Worm (Caenorhabditis elegans) whole organism, early embryonic: ENCODE data around the gene B0303.14.

Experiments
- B0310.2 ChIP-seq: sonication (generic microtip); optimal IDR thresholded peaks from 2 replicates; lab custom pipeline; 2016; ENCODE audit warnings: mild to moderate bottlenecking, missing genetic modification characterization, missing compliant biosample characterization
- F13C5.2 ChIP-seq: sonication (generic microtip); optimal IDR thresholded peaks from 2 replicates; lab custom pipeline; 2017; ENCODE audit warnings: mild to moderate bottlenecking, missing genetic modification characterization, inconsistent platforms, missing compliant biosample characterization
- aly-1 ChIP-seq: sonication (generic microtip); optimal IDR thresholded peaks from 2 replicates; lab custom pipeline; 2016; ENCODE audit warnings: missing genetic modification characterization, missing compliant biosample characterization
- ama-1 ChIP-seq: fragments of 150-350 bp; optimal IDR thresholded peaks from 2 replicates; lab custom pipeline; 2014
- ceh-13 ChIP-seq: fragments of 200-800 bp; sonication (Bioruptor generic); optimal IDR thresholded peaks from 2 replicates; lab custom pipeline; 2018; ENCODE audit warnings: mild to moderate bottlenecking, missing genetic modification characterization, missing compliant biosample characterization
- ceh-36 ChIP-seq: sonication (generic microtip); optimal IDR thresholded peaks from 2 replicates; lab custom pipeline; 2016; ENCODE audit warnings: missing genetic modification characterization, inconsistent platforms, missing compliant biosample characterization
- ets-7 ChIP-seq: sonication (generic microtip); optimal IDR thresholded peaks from 2 replicates; lab custom pipeline; 2016; ENCODE audit warnings: missing genotype, missing genetic modification characterization, missing compliant biosample characterization
- flt-1 ChIP-seq: fragments of 200-800 bp; sonication (Bioruptor generic); IDR thresholded peaks from 2 replicates; pipeline ENCODE4 v1.3.6; 2022; ENCODE audit warnings: missing genetic modification characterization, missing compliant biosample characterization
- hmbx-1 ChIP-seq: sonication (generic microtip); optimal IDR thresholded peaks from 2 replicates; lab custom pipeline; 2016; ENCODE audit warnings: mild to moderate bottlenecking, missing genetic modification characterization, missing compliant biosample characterization
- hmg-4 ChIP-seq: fragments of 200-800 bp; sonication (Bioruptor generic); optimal IDR thresholded peaks from 2 replicates; lab custom pipeline; 2018; ENCODE audit warnings: mild to moderate bottlenecking, missing genetic modification characterization, missing compliant biosample characterization
- hnd-1 ChIP-seq: sonication (generic microtip); optimal IDR thresholded peaks from 2 replicates; lab custom pipeline; 2016; ENCODE audit warnings: missing genetic modification characterization, missing compliant biosample characterization
- pes-1 ChIP-seq: fragments of 200-800 bp; sonication (Bioruptor generic); IDR thresholded peaks from 2 replicates; pipeline ENCODE4 v1.3.6; 2022; ENCODE audit warnings: missing genetic modification reagents, missing genetic modification characterization, missing compliant biosample characterization
- scrt-1 ChIP-seq: fragments of 200-800 bp; sonication (Bioruptor generic); IDR thresholded peaks from 2 replicates; pipeline ENCODE4 v1.3.6; 2022; ENCODE audit warnings: missing genetic modification characterization, missing compliant biosample characterization
- sea-1 ChIP-seq: fragments of 200-800 bp; sonication (Bioruptor generic); conservative IDR thresholded peaks from 2 replicates; pipeline ENCODE4 v1.3.6; 2022; ENCODE audit warnings: missing genetic modification characterization, missing compliant biosample characterization
- tbx-11 ChIP-seq: fragments of 200-800 bp; sonication (Bioruptor generic); IDR thresholded peaks from 2 replicates; pipeline ENCODE4 v1.3.6; 2022; ENCODE audit warnings: missing genetic modification characterization, missing compliant biosample characterization
- tbx-37 ChIP-seq: fragments of 200-800 bp; sonication (Bioruptor generic); conservative IDR thresholded peaks from 2 replicates; pipeline ENCODE4 v1.3.6; 2022; ENCODE audit warnings: missing genetic modification reagents, missing genetic modification characterization, missing compliant biosample characterization
- tra-4 ChIP-seq: sonication (generic microtip); optimal IDR thresholded peaks from 2 replicates; lab custom pipeline; 2017; ENCODE audit warnings: missing genetic modification characterization, missing compliant biosample characterization

The B0303.14 gene

ce11 chrIII:8716084-8716483 is at the start of gene B0303.14:
Gene B0303.14 (minus strand): TSS chrIII:8716184.
- TF ChIP-seq hnd-1 = no peak
- no peak for TF ChIP-seq flt-1
- no peak for TF ChIP-seq ceh-13 (GFP tag; lab: Kevin White, UChicago)
- TF ChIP-seq hmbx-1 (tag; lab: Kevin White, UChicago) = no peak
- no peak for TF ChIP-seq aly-1
- TF ChIP-seq ama-1 = no peak
- no peak for TF ChIP-seq pes-1

- TF ChIP-seq ama-1 (no peak), sea-1 (no peak), ceh-36 (no peak), tra-4 (tag; lab: Kevin White, UChicago) (no peak), F13C5.2 (no peak), scrt-1 (GFP tag; lab: Robert Waterston, UW) (no peak), ets-7 (tag; lab: Kevin White, UChicago) (no peak), hmg-4 (no peak), tbx-11 (GFP tag; lab: Robert Waterston, UW) (no peak), pes-1 (no peak), B0310.2 (tag; lab: Kevin White, UChicago) (no peak), hnd-1 (no peak), ceh-13 (GFP tag; lab: Kevin White, UChicago) (no peak), tbx-37 (GFP tag; lab: Robert Waterston, UW) (no peak), hmbx-1 (tag; lab: Kevin White, UChicago) (no peak)
Measured at ce11 chrIII:8765030-8765429, 49.0 kb upstream of the B0303.14 start.

- TF ChIP-seq sea-1 = no peak
- no peak for TF ChIP-seq hmg-4
Measured at ce11 chrIII:8763111-8763510, 47.1 kb upstream of the B0303.14 start.

- TF ChIP-seq tra-4 (tag; lab: Kevin White, UChicago) = no peak
- TF ChIP-seq F13C5.2 = no peak
- TF ChIP-seq ama-1 = no peak
- no peak for TF ChIP-seq aly-1
- TF ChIP-seq pes-1 = no peak
- TF ChIP-seq hmbx-1 (tag; lab: Kevin White, UChicago) = no peak
- no peak for TF ChIP-seq ets-7 (tag; lab: Kevin White, UChicago)
- TF ChIP-seq flt-1 = no peak
- TF ChIP-seq hnd-1 = no peak
- TF ChIP-seq B0310.2 (tag; lab: Kevin White, UChicago) = no peak
Measured at ce11 chrIII:8762016-8762415, 46.0 kb upstream of the B0303.14 start.

ce11 chrIII:8761040-8761654 is 45.2 kb upstream of the B0303.14 start, which contains the start of gene aak-1:
Gene aak-1 (minus strand): TSS chrIII:8761090.
- TF ChIP-seq ceh-36 = no peak
- TF ChIP-seq tbx-11 (GFP tag; lab: Robert Waterston, UW) = no peak
- no peak for TF ChIP-seq flt-1
- TF ChIP-seq B0310.2 (tag; lab: Kevin White, UChicago) = no peak
- TF ChIP-seq hnd-1 = no peak
- no peak for TF ChIP-seq ceh-13 (GFP tag; lab: Kevin White, UChicago)
- TF ChIP-seq ets-7 (tag; lab: Kevin White, UChicago) = no peak
- TF ChIP-seq tbx-37 (GFP tag; lab: Robert Waterston, UW) = no peak
- no peak for TF ChIP-seq tra-4 (tag; lab: Kevin White, UChicago)
- no peak for TF ChIP-seq ama-1
- no peak for TF ChIP-seq F13C5.2
- no peak for TF ChIP-seq aly-1
- TF ChIP-seq pes-1 = no peak
- TF ChIP-seq hmg-4 = no peak
- TF ChIP-seq scrt-1 (GFP tag; lab: Robert Waterston, UW) = no peak
- TF ChIP-seq hmbx-1 (tag; lab: Kevin White, UChicago) = no peak
- TF ChIP-seq sea-1 = no peak

- TF ChIP-seq scrt-1 (GFP tag; lab: Robert Waterston, UW) = no peak
- TF ChIP-seq flt-1 = no peak
- TF ChIP-seq F13C5.2 = no peak
- TF ChIP-seq aly-1 = no peak
- TF ChIP-seq hmg-4 = no peak
- no peak for TF ChIP-seq sea-1
Measured at ce11 chrIII:8754682-8755081, 38.7 kb upstream of the B0303.14 start, which contains the start of gene tomm-70. Gene tomm-70 (minus strand): TSS chrIII:8754750.

- TF ChIP-seq hmbx-1 (tag; lab: Kevin White, UChicago) (no peak), B0310.2 (tag; lab: Kevin White, UChicago) (no peak), tra-4 (tag; lab: Kevin White, UChicago) (no peak), ceh-13 (GFP tag; lab: Kevin White, UChicago) (no peak), ceh-36 (no peak), tbx-37 (GFP tag; lab: Robert Waterston, UW) (no peak), aly-1 (no peak)
Measured at ce11 chrIII:8750606-8751005, 34.6 kb upstream of the B0303.14 start, which contains the start of gene ugtp-1. Gene ugtp-1 (minus strand): TSS chrIII:8750706.

- no peak for TF ChIP-seq F13C5.2
Measured at ce11 chrIII:8749487-8749886, 33.5 kb upstream of the B0303.14 start, which contains the start of gene sma-2. Gene sma-2 (plus strand): TSS chrIII:8749680.

- TF ChIP-seq ceh-13 (GFP tag; lab: Kevin White, UChicago) = no peak
- TF ChIP-seq sea-1 = no peak
- TF ChIP-seq tbx-37 (GFP tag; lab: Robert Waterston, UW) = no peak
- TF ChIP-seq F13C5.2 = no peak
- no peak for TF ChIP-seq pes-1
- TF ChIP-seq hmg-4 = no peak
- no peak for TF ChIP-seq tbx-11 (GFP tag; lab: Robert Waterston, UW)
- TF ChIP-seq ceh-36 = no peak
- TF ChIP-seq ama-1 = no peak
- TF ChIP-seq flt-1 = no peak
- no peak for TF ChIP-seq aly-1
- TF ChIP-seq hmbx-1 (tag; lab: Kevin White, UChicago) = no peak
- TF ChIP-seq B0310.2 (tag; lab: Kevin White, UChicago) = no peak
- no peak for TF ChIP-seq hnd-1
- no peak for TF ChIP-seq ets-7 (tag; lab: Kevin White, UChicago)
- TF ChIP-seq scrt-1 (GFP tag; lab: Robert Waterston, UW) = no peak
- no peak for TF ChIP-seq tra-4 (tag; lab: Kevin White, UChicago)
Measured at ce11 chrIII:8748620-8749019, 32.6 kb upstream of the B0303.14 start.
